Fruit fly (Drosophila melanogaster) whole organism, embryonic: ENCODE data around the gene CG33124.
A peak's percentile ranks its signal among the peaks of the same experiment; 100 is the strongest.

ENCODE experiments used
- Adf1 ChIP-seq: fragments of 200-800 bp; sonication (Bioruptor generic); IDR thresholded peaks from 2 replicates; pipeline ENCODE4 v1.3.6; 2022; ENCODE audit warnings: missing biosample characterization, missing genetic modification characterization
- CG10366 ChIP-seq: fragments of 200-800 bp; sonication (Bioruptor generic); IDR thresholded peaks from 2 replicates; pipeline ENCODE4 v1.3.6; 2022; ENCODE audit warnings: missing biosample characterization, missing genetic modification characterization
- CG10543 ChIP-seq: fragments of 200-800 bp; sonication (Bioruptor generic); optimal IDR thresholded peaks from 3 replicates; lab custom pipeline; 2017; ENCODE audit warnings: missing biosample characterization, mild to moderate bottlenecking, missing genetic modification characterization, moderate library complexity
- CG10565 ChIP-seq: fragments of 200-800 bp; sonication (Bioruptor generic); optimal IDR thresholded peaks from 3 replicates; lab custom pipeline; 2016; ENCODE audit warnings: missing biosample characterization, mild to moderate bottlenecking, missing genetic modification characterization
- CG11093 ChIP-seq: fragments of 200-800 bp; sonication (Bioruptor generic); IDR thresholded peaks from 3 replicates; pipeline ENCODE4 v1.3.6; 2022; ENCODE audit warnings: missing biosample characterization, missing genetic modification characterization
- CG11696 ChIP-seq: fragments of 200-800 bp; sonication (Bioruptor generic); IDR thresholded peaks from 2 replicates; pipeline ENCODE4 v1.3.6; 2022; ENCODE audit warnings: missing biosample characterization, missing genetic modification characterization
- CG12391 ChIP-seq: fragments of 200-800 bp; sonication (Bioruptor generic); optimal IDR thresholded peaks from 3 replicates; lab custom pipeline; 2018; ENCODE audit warnings: missing biosample characterization, mild to moderate bottlenecking, missing genetic modification characterization, moderate library complexity
- CG12769 ChIP-seq: fragments of 200-800 bp; sonication (Bioruptor generic); optimal IDR thresholded peaks from 2 replicates; lab custom pipeline; 2019; ENCODE audit warnings: missing biosample characterization, mild to moderate bottlenecking, missing genetic modification characterization, moderate library complexity
- CG13287 ChIP-seq: fragments of 200-800 bp; sonication (Bioruptor generic); IDR thresholded peaks from 2 replicates; pipeline ENCODE4 v1.3.6; 2022; ENCODE audit warnings: missing biosample characterization, missing genetic modification characterization; ENCODE audit not compliant: partially characterized antibody
- CG1603 ChIP-seq: fragments of 200-800 bp; sonication (Bioruptor generic); optimal IDR thresholded peaks from 2 replicates; lab custom pipeline; 2019; ENCODE audit warnings: missing biosample characterization, mild to moderate bottlenecking, missing genetic modification characterization, moderate library complexity
- CG17912 ChIP-seq: fragments of 200-800 bp; sonication (Bioruptor generic); optimal IDR thresholded peaks from 2 replicates; lab custom pipeline; 2018; ENCODE audit warnings: missing biosample characterization, mild to moderate bottlenecking, missing genetic modification characterization
- CG2678 ChIP-seq: fragments of 200-800 bp; sonication (Bioruptor generic); optimal IDR thresholded peaks from 3 replicates; lab custom pipeline; 2019; ENCODE audit warnings: missing biosample characterization, mild to moderate bottlenecking, missing genetic modification characterization, moderate library complexity
- CG32767 ChIP-seq: fragments of 200-800 bp; sonication (Bioruptor generic); IDR thresholded peaks from 2 replicates; pipeline ENCODE4 v1.3.6; 2022; ENCODE audit warnings: missing biosample characterization, missing genetic modification characterization
- CG3407 ChIP-seq: fragments of 200-800 bp; sonication (Bioruptor generic); optimal IDR thresholded peaks from 2 replicates; lab custom pipeline; 2018; ENCODE audit warnings: missing biosample characterization, mild to moderate bottlenecking, missing genetic modification characterization
- CG4820 ChIP-seq: fragments of 200-800 bp; sonication (Bioruptor generic); optimal IDR thresholded peaks from 3 replicates; lab custom pipeline; 2016; ENCODE audit warnings: missing biosample characterization, missing genetic modification characterization
- CG6254 ChIP-seq: fragments of 200-800 bp; sonication (Bioruptor generic); optimal IDR thresholded peaks from 3 replicates; lab custom pipeline; 2017; ENCODE audit warnings: mild to moderate bottlenecking, missing biosample characterization, missing genetic modification reagents, missing genetic modification characterization
- CG6683 ChIP-seq: fragments of 200-800 bp; sonication (Bioruptor generic); optimal IDR thresholded peaks from 2 replicates; lab custom pipeline; 2017; ENCODE audit warnings: missing biosample characterization, mild to moderate bottlenecking, missing genetic modification characterization, missing genetic modification reagents
- CG7839 ChIP-seq: fragments of 200-800 bp; sonication (Bioruptor generic); optimal IDR thresholded peaks from 3 replicates; lab custom pipeline; 2018; ENCODE audit warnings: missing biosample characterization, mild to moderate bottlenecking, missing genetic modification characterization, moderate library complexity
- CG9609 ChIP-seq: fragments of 200-800 bp; sonication (Bioruptor generic); optimal IDR thresholded peaks from 3 replicates; lab custom pipeline; 2016; ENCODE audit warnings: missing biosample characterization, missing genetic modification characterization
- Camta ChIP-seq: fragments of 200-800 bp; sonication (Bioruptor generic); optimal IDR thresholded peaks from 2 replicates; lab custom pipeline; 2016; ENCODE audit warnings: missing biosample characterization, missing genetic modification characterization
- CkIIα-i1 ChIP-seq: fragments of 200-800 bp; sonication (Bioruptor generic); IDR thresholded peaks from 2 replicates; pipeline ENCODE4 v1.3.6; 2022; ENCODE audit warnings: missing biosample characterization, missing genetic modification characterization
- CoRest ChIP-seq: fragments of 200-800 bp; sonication (Bioruptor generic); optimal IDR thresholded peaks from 3 replicates; lab custom pipeline; 2018; ENCODE audit warnings: missing biosample characterization, mild to moderate bottlenecking, missing genetic modification characterization, moderate library complexity
- HmgZ ChIP-seq: fragments of 200-800 bp; sonication (Bioruptor generic); optimal IDR thresholded peaks from 2 replicates; lab custom pipeline; 2018; ENCODE audit warnings: missing biosample characterization, mild to moderate bottlenecking, missing genetic modification characterization
- Optix ChIP-seq: fragments of 200-800 bp; sonication (Bioruptor generic); IDR thresholded peaks from 3 replicates; pipeline ENCODE4 v1.3.6; 2022; ENCODE audit warnings: missing biosample characterization, missing genetic modification characterization
- Trl ChIP-seq, 3 experiments: fragments of >200 bp in 2 of 3; fragments of 200-800 bp in 1 of 3; sonication (Bioruptor generic) in 1 of 3; optimal IDR thresholded peaks; 2 replicates in 1 of 3; 3 replicates in 2 of 3; lab custom pipeline; 2016 to 2017; ENCODE audit warnings: missing biosample characterization in 1 of 3, missing genetic modification characterization in 1 of 3
- Xrp1 ChIP-seq: fragments of 200-800 bp; sonication (Bioruptor generic); IDR thresholded peaks from 2 replicates; pipeline ENCODE4 v1.3.6; 2022; ENCODE audit warnings: missing biosample characterization, missing genetic modification characterization
- abd-A ChIP-seq: fragments of 200-800 bp; sonication (Bioruptor generic); optimal IDR thresholded peaks from 3 replicates; lab custom pipeline; 2019; ENCODE audit warnings: missing biosample characterization, mild to moderate bottlenecking, missing genetic modification characterization, moderate library complexity
- aop ChIP-seq: fragments of 200-800 bp; sonication (Bioruptor generic); IDR thresholded peaks from 2 replicates; pipeline ENCODE4 v1.3.6; 2022; ENCODE audit warnings: missing biosample characterization, missing genetic modification characterization
- ap ChIP-seq: fragments of 200-800 bp; sonication (Bioruptor generic); IDR thresholded peaks from 2 replicates; pipeline ENCODE4 v1.3.6; 2022; ENCODE audit warnings: missing biosample characterization, missing genetic modification characterization
- bsh ChIP-seq, 2 experiments: fragments of 200-800 bp; sonication (Bioruptor generic); optimal IDR thresholded peaks; 2 replicates each; lab custom pipeline; 2017 to 2018; ENCODE audit warnings: mild to moderate bottlenecking in 2 of 2, missing biosample characterization in 2 of 2, missing genetic modification characterization in 2 of 2, moderate library complexity in 1 of 2
- cg ChIP-seq: fragments of 200-800 bp; sonication (Bioruptor generic); optimal IDR thresholded peaks from 3 replicates; lab custom pipeline; 2019; ENCODE audit warnings: missing biosample characterization, mild to moderate bottlenecking, missing genetic modification characterization, moderate library complexity
- chinmo ChIP-seq: fragments of 200-800 bp; sonication (Bioruptor generic); IDR thresholded peaks from 4 replicates; pipeline ENCODE4 v1.3.6; 2022; ENCODE audit warnings: missing biosample characterization, missing genetic modification characterization; ENCODE audit not compliant: partially characterized antibody
- ci ChIP-seq: fragments of 200-800 bp; sonication (Bioruptor generic); IDR thresholded peaks from 3 replicates; pipeline ENCODE4 v1.3.6; 2022; ENCODE audit warnings: missing biosample characterization, missing genetic modification characterization
- corto ChIP-seq: fragments of 200-800 bp; sonication (Bioruptor generic); optimal IDR thresholded peaks from 2 replicates; lab custom pipeline; 2016; ENCODE audit warnings: missing biosample characterization, mild to moderate bottlenecking, missing genetic modification characterization, moderate library complexity
- crol ChIP-seq: fragments of 200-800 bp; sonication (Bioruptor generic); IDR thresholded peaks from 2 replicates; pipeline ENCODE4 v1.3.6; 2022; ENCODE audit warnings: missing biosample characterization, missing genetic modification characterization
- dmrt11E ChIP-seq: fragments of 200-800 bp; sonication (Bioruptor generic); optimal IDR thresholded peaks from 3 replicates; lab custom pipeline; 2018; ENCODE audit warnings: missing biosample characterization, mild to moderate bottlenecking, missing genetic modification characterization, moderate library complexity
- dmrt99B ChIP-seq: fragments of 200-800 bp; sonication (Bioruptor generic); optimal IDR thresholded peaks from 2 replicates; lab custom pipeline; 2018; ENCODE audit warnings: missing biosample characterization, mild to moderate bottlenecking, missing genetic modification characterization, moderate library complexity
- fd96Cb ChIP-seq: fragments of 200-800 bp; sonication (Bioruptor generic); optimal IDR thresholded peaks from 2 replicates; lab custom pipeline; 2018; ENCODE audit warnings: missing biosample characterization, mild to moderate bottlenecking, missing genetic modification characterization, moderate library complexity
- grn ChIP-seq: fragments of 200-800 bp; sonication (Bioruptor generic); optimal IDR thresholded peaks from 3 replicates; lab custom pipeline; 2017; ENCODE audit warnings: missing biosample characterization, missing genetic modification characterization
- gsb ChIP-seq: fragments of 200-800 bp; sonication (Bioruptor generic); IDR thresholded peaks from 2 replicates; pipeline ENCODE4 v1.3.6; 2022; ENCODE audit warnings: missing biosample characterization, missing genetic modification characterization
- kah ChIP-seq: fragments of 200-800 bp; sonication (Bioruptor generic); optimal IDR thresholded peaks from 2 replicates; lab custom pipeline; 2018; ENCODE audit warnings: missing biosample characterization, mild to moderate bottlenecking, missing genetic modification characterization
- lmd ChIP-seq: fragments of 200-800 bp; sonication (Bioruptor generic); IDR thresholded peaks from 2 replicates; pipeline ENCODE4 v1.3.6; 2022; ENCODE audit warnings: missing biosample characterization, missing genetic modification characterization
- phol ChIP-seq: fragments of 200-800 bp; sonication (Bioruptor generic); optimal IDR thresholded peaks from 3 replicates; lab custom pipeline; 2018; ENCODE audit warnings: missing biosample characterization, mild to moderate bottlenecking, missing genetic modification characterization, moderate library complexity
- prd ChIP-seq, 3 experiments: fragments of >200 bp in 2 of 3; fragments of 200-800 bp in 1 of 3; sonication (Bioruptor generic) in 1 of 3; optimal IDR thresholded peaks in 2 of 3; IDR thresholded peaks in 1 of 3; 2 replicates in 2 of 3; 3 replicates in 1 of 3; pipeline versions ENCODE4 v1.3.6 to Lab custom; 2017 to 2022; ENCODE audit warnings: missing biosample characterization in 1 of 3, missing genetic modification characterization in 1 of 3
- ranshi ChIP-seq: fragments of 200-800 bp; sonication (Bioruptor generic); IDR thresholded peaks from 2 replicates; pipeline ENCODE4 v1.3.6; 2022; ENCODE audit warnings: missing biosample characterization, missing genetic modification characterization
- run ChIP-seq: fragments of 200-800 bp; sonication (Bioruptor generic); optimal IDR thresholded peaks from 3 replicates; lab custom pipeline; 2018; ENCODE audit warnings: missing biosample characterization, mild to moderate bottlenecking, missing genetic modification characterization
- sd ChIP-seq: fragments of 200-800 bp; sonication (Bioruptor generic); optimal IDR thresholded peaks from 3 replicates; lab custom pipeline; 2018; ENCODE audit warnings: missing biosample characterization, mild to moderate bottlenecking, missing genetic modification characterization, moderate library complexity
- sens ChIP-seq: fragments of 200-800 bp; sonication (Bioruptor generic); peaks from one replicate; lab custom pipeline; 2016; ENCODE audit warnings: missing biosample characterization, missing genetic modification characterization
- slp2 ChIP-seq: fragments of 200-800 bp; sonication (Bioruptor generic); optimal IDR thresholded peaks from 2 replicates; lab custom pipeline; 2016; ENCODE audit warnings: missing biosample characterization, missing genetic modification characterization

Gene CG33124

DNA sequence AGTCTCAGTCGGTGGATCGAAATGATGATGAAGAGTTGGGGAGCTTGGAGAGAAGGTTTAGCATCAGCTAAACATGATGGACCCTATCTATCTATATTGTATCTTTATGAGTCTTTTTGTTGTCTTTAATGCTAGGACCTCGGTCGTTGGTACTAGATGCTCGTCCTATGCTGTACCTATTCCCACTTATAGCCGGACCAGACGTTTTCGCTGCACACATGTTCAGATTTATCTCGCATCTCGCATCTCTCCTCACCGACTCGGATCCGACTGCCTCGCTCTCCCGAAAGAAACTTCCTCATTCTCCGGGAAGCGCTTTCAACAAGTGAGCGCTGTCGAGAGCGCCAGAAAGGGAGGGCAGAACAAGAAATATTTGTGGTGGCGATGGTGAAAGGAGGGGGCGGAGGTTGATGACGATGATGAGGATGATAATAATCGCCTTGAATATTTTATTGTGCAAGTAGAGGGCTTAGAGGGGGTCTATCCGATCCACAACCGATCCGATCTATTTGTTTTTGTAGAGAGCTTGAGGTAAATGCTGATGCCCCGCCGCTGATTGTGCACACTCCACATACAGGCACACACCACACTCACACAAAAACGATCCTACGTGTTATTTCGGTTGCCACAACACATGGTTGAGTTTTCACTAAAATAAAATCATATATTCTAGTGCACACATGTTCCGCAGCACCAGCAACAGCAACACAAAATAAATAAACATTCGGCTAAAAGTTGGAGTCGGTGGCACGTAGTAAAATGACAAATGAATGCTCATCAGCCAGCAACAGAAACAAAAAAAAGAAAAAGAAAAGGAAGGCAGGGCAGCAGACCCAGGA, 46.0 kb downstream of the CG33124 start (continued):
- 0 out of 4 replicates have a peak, but pooled peaks have one; percentile 14 for TF ChIP-seq chinmo
- no peak for TF ChIP-seq CG11093
- peak; percentile 75 for TF ChIP-seq kah (GFP tag; lab: Kevin White, UChicago)
- peak; percentile 36; the same call in 1 of the 2 replicates for TF ChIP-seq ap (GFP tag; lab: Robert Waterston, UW)
- TF ChIP-seq CG12769 (tag; lab: Kevin White, UChicago), result peak; percentile 95
- TF ChIP-seq abd-A (tag; lab: Kevin White, UChicago), result peak; percentile 77
- TF ChIP-seq crol, result peak; percentile 88
- TF ChIP-seq sd (tag; lab: Kevin White, UChicago), result peak; percentile 60
- peak; percentile 38; the same call in 1 of the 2 replicates for TF ChIP-seq Xrp1
- peak; percentile 86 for TF ChIP-seq grn (GFP tag; lab: Kevin White, UChicago)
- TF ChIP-seq phol (tag; lab: Kevin White, UChicago), result peak; percentile 41
- TF ChIP-seq CG10543 (GFP tag; lab: Kevin White, UChicago), result peak; percentile 8
- TF ChIP-seq CG11696 (GFP tag; lab: Robert Waterston, UW), result peak; percentile 86
- peak; percentile 7 for TF ChIP-seq dmrt11E (tag; lab: Kevin White, UChicago)
- TF ChIP-seq CG2678, result peak; percentile 15
- TF ChIP-seq CG6254, result no peak
- no peak for TF ChIP-seq lmd (GFP tag; lab: Robert Waterston, UW)
- peak; percentile 5 for TF ChIP-seq fd96Cb (tag; lab: Kevin White, UChicago)
- TF ChIP-seq CG3407, result no peak
- no peak for TF ChIP-seq CoRest (tag; lab: Kevin White, UChicago)
- TF ChIP-seq Trl (optimal IDR thresholded peaks at IDR 0.05; lab: Kevin White, UChicago), result peak; percentile 51 to 53
- no peak for TF ChIP-seq Trl (GFP tag; optimal IDR thresholded peaks at IDR 0.05; lab: Kevin White, UChicago)
- TF ChIP-seq CG12391 (tag; lab: Kevin White, UChicago), result peak; percentile 20
- no peak for TF ChIP-seq CkIIα-i1
- no peak for TF ChIP-seq CG6683 (GFP tag; lab: Kevin White, UChicago)
- TF ChIP-seq aop (GFP tag; lab: Robert Waterston, UW), result peak; percentile 67; the same call in 1 of the 2 replicates
- no peak for TF ChIP-seq gsb (GFP tag; lab: Robert Waterston, UW)
- peak; percentile 6 for TF ChIP-seq dmrt99B (tag; lab: Kevin White, UChicago)
- TF ChIP-seq Optix (GFP tag; lab: Robert Waterston, UW), result no peak
- TF ChIP-seq Camta (GFP tag; lab: Kevin White, UChicago), result peak; percentile 8
- peak in 1 of 2 experiments; percentile 42 for TF ChIP-seq bsh (GFP tag; optimal IDR thresholded peaks at IDR 0.05; lab: Kevin White, UChicago)
- no peak for TF ChIP-seq prd (optimal IDR thresholded peaks at IDR 0.05; lab: Kevin White, UChicago)
- peak; percentile 13; the same call in 1 of the 3 replicates for TF ChIP-seq prd (GFP tag; IDR thresholded peaks at IDR 0.05; lab: Robert Waterston, UW)
- 0 out of 2 replicates have a peak, but pooled peaks have one; percentile 21 for TF ChIP-seq ranshi
- peak; percentile 29 for TF ChIP-seq corto
- peak; percentile 26 for TF ChIP-seq CG1603
- peak; percentile 28 for TF ChIP-seq CG7839 (tag; lab: Kevin White, UChicago)
- TF ChIP-seq CG10565 (GFP tag; lab: Kevin White, UChicago), result no peak

dm6 chr2L:2162281-2162680, 46.6 kb downstream of the CG33124 start:
- TF ChIP-seq sens (no peak), ci (GFP tag; lab: Robert Waterston, UW) (peak; percentile 32; the same call in 1 of the 3 replicates), slp2 (GFP tag; lab: Kevin White, UChicago) (no peak), CG32767 (peak; percentile 79), Adf1 (peak; percentile 43), CG13287 (no peak), CG10366 (GFP tag; lab: Robert Waterston, UW) (no peak), cg (GFP tag; lab: Kevin White, UChicago) (peak; percentile 76), Trl (optimal IDR thresholded peaks at IDR 0.05; lab: Kevin White, UChicago) (no peak), Trl (GFP tag; optimal IDR thresholded peaks at IDR 0.05; lab: Kevin White, UChicago) (no peak), CG17912 (GFP tag; lab: Kevin White, UChicago) (no peak), CG4820 (GFP tag; lab: Kevin White, UChicago) (no peak), run (tag; lab: Kevin White, UChicago) (no peak), HmgZ (tag; lab: Kevin White, UChicago) (no peak), CG9609 (no peak)
